Worm (Caenorhabditis elegans) whole organism, young adult: ENCODE results near the gene srh-216.

Experiments
- ama-1 ChIP-seq, 3 experiments: fragments of 150-350 bp in 1 of 3; sonication (generic microtip) in 2 of 3; optimal IDR thresholded peaks; 2 replicates each; lab custom pipeline; 2014 to 2018; ENCODE audit warnings: missing biosample characterization in 2 of 3, missing genetic modification characterization in 2 of 3, missing genetic modification reagents in 2 of 3
- attf-5 ChIP-seq: fragments of 200-800 bp; sonication (Bioruptor generic); optimal IDR thresholded peaks from 2 replicates; lab custom pipeline; 2018; ENCODE audit warnings: mild to moderate bottlenecking, missing genetic modification characterization, missing compliant biosample characterization
- nfyb-1 ChIP-seq: fragments of 200-800 bp; sonication (Bioruptor generic); IDR thresholded peaks from 2 replicates; pipeline ENCODE4 v1.3.6; 2022; ENCODE audit warnings: missing genetic modification reagents, missing genetic modification characterization, missing compliant biosample characterization

- no peak for TF ChIP-seq attf-5 (GFP tag; lab: Kevin White, UChicago)
- no peak for TF ChIP-seq nfyb-1 (GFP tag; lab: Robert Waterston, UW)
- TF ChIP-seq ama-1 (optimal IDR thresholded peaks at IDR 0.05; lab: Kevin White, UChicago): no peak
- TF ChIP-seq ama-1 (GFP tag; optimal IDR thresholded peaks at IDR 0.05; lab: Kevin White, UChicago): no peak
Measured at ce11 chrV:16780554-16780953, 46.8 kb downstream of the srh-216 start.
